Fruit fly (Drosophila melanogaster) whole organism, embryonic: ENCODE measurements around the gene Sf3b3.

Experiments used
- ATbp ChIP-seq: fragments of 200-800 bp; sonication (Bioruptor generic); optimal IDR thresholded peaks from 2 replicates; lab custom pipeline; 2017; ENCODE audit warnings: missing biosample characterization, mild to moderate bottlenecking, missing genetic modification characterization, missing genetic modification reagents
- Blimp-1 ChIP-seq: fragments of 200-800 bp; sonication (Bioruptor generic); optimal IDR thresholded peaks from 3 replicates; lab custom pipeline; 2018; ENCODE audit warnings: missing biosample characterization, missing genetic modification characterization, mild to moderate bottlenecking, moderate library complexity, missing genetic modification reagents
- CG10267 ChIP-seq: fragments of 200-800 bp; sonication (Bioruptor generic); optimal IDR thresholded peaks from 2 replicates; lab custom pipeline; 2018; ENCODE audit warnings: missing biosample characterization, mild to moderate bottlenecking, missing genetic modification characterization, moderate library complexity
- CG10431 ChIP-seq: fragments of 200-800 bp; sonication (Bioruptor generic); optimal IDR thresholded peaks from 3 replicates; lab custom pipeline; 2018; ENCODE audit warnings: missing biosample characterization, mild to moderate bottlenecking, missing genetic modification characterization
- CG12071 ChIP-seq: fragments of 200-800 bp; sonication (Bioruptor generic); optimal IDR thresholded peaks from 3 replicates; lab custom pipeline; 2018; ENCODE audit warnings: missing biosample characterization, mild to moderate bottlenecking, missing genetic modification characterization
- CG13123 ChIP-seq: fragments of 200-800 bp; sonication (Bioruptor generic); optimal IDR thresholded peaks from 2 replicates; lab custom pipeline; 2016; ENCODE audit warnings: missing biosample characterization, missing genetic modification characterization
- CG13775 ChIP-seq: fragments of 200-800 bp; sonication (Bioruptor generic); optimal IDR thresholded peaks from 3 replicates; lab custom pipeline; 2017; ENCODE audit warnings: missing biosample characterization, mild to moderate bottlenecking, missing genetic modification characterization
- CG14965 ChIP-seq: fragments of 200-800 bp; sonication (Bioruptor generic); optimal IDR thresholded peaks from 2 replicates; lab custom pipeline; 2016; ENCODE audit warnings: missing biosample characterization, missing genetic modification characterization, borderline replicate concordance
- CG16813 ChIP-seq: fragments of 200-800 bp; sonication (Bioruptor generic); IDR thresholded peaks from 3 replicates; pipeline ENCODE4 v1.3.6; 2022; ENCODE audit warnings: missing biosample characterization, missing genetic modification characterization; ENCODE audit not compliant: partially characterized antibody
- CG16863 ChIP-seq: fragments of 200-800 bp; sonication (Bioruptor generic); optimal IDR thresholded peaks from 3 replicates; lab custom pipeline; 2016; ENCODE audit warnings: missing biosample characterization, missing genetic modification characterization
- CG17186 ChIP-seq: fragments of 200-800 bp; sonication (Bioruptor generic); optimal IDR thresholded peaks from 3 replicates; lab custom pipeline; 2017; ENCODE audit warnings: missing biosample characterization, missing genetic modification reagents, missing genetic modification characterization
- CG30431 ChIP-seq: fragments of 200-800 bp; sonication (Bioruptor generic); optimal IDR thresholded peaks from 2 replicates; lab custom pipeline; 2017; ENCODE audit warnings: missing biosample characterization, missing genetic modification characterization
- CG4404 ChIP-seq: fragments of 200-800 bp; sonication (Bioruptor generic); IDR thresholded peaks from 2 replicates; pipeline ENCODE4 v1.3.6; 2022; ENCODE audit warnings: missing biosample characterization, missing genetic modification characterization
- CG4707 ChIP-seq: fragments of 200-800 bp; sonication (Bioruptor generic); optimal IDR thresholded peaks from 2 replicates; lab custom pipeline; 2018; ENCODE audit warnings: missing biosample characterization, mild to moderate bottlenecking, missing genetic modification characterization, moderate library complexity
- CG6683 ChIP-seq: fragments of 200-800 bp; sonication (Bioruptor generic); optimal IDR thresholded peaks from 2 replicates; lab custom pipeline; 2017; ENCODE audit warnings: missing biosample characterization, mild to moderate bottlenecking, missing genetic modification characterization, missing genetic modification reagents
- CG6854 ChIP-seq: fragments of 200-800 bp; sonication (Bioruptor generic); optimal IDR thresholded peaks from 3 replicates; lab custom pipeline; 2017; ENCODE audit warnings: missing biosample characterization, mild to moderate bottlenecking, missing genetic modification characterization
- CHES-1-like ChIP-seq: fragments of 200-800 bp; sonication (Bioruptor generic); optimal IDR thresholded peaks from 2 replicates; lab custom pipeline; 2016; ENCODE audit warnings: missing biosample characterization, missing genetic modification characterization
- CTCF ChIP-seq: fragments of 200-800 bp; sonication (Bioruptor generic); optimal IDR thresholded peaks from 2 replicates; lab custom pipeline; 2017; ENCODE audit warnings: missing biosample characterization, mild to moderate bottlenecking, missing genetic modification characterization, moderate library complexity
- Dek ChIP-seq: fragments of 200-800 bp; sonication (Bioruptor generic); optimal IDR thresholded peaks from 3 replicates; lab custom pipeline; 2019; ENCODE audit warnings: missing biosample characterization, mild to moderate bottlenecking, missing genetic modification characterization, moderate library complexity
- Dip3 ChIP-seq: fragments of 200-800 bp; sonication (Bioruptor generic); optimal IDR thresholded peaks from 3 replicates; lab custom pipeline; 2016; ENCODE audit warnings: missing biosample characterization, missing genetic modification characterization
- Dll ChIP-seq: fragments of 200-800 bp; sonication (Bioruptor generic); IDR thresholded peaks from 4 replicates; pipeline ENCODE4 v1.3.6; 2022; ENCODE audit warnings: missing biosample characterization, missing genetic modification characterization; ENCODE audit not compliant: partially characterized antibody
- Eip74EF ChIP-seq, 2 experiments: fragments of 200-800 bp in 1 of 2; fragments of >200 bp in 1 of 2; sonication (Bioruptor generic) in 1 of 2; optimal IDR thresholded peaks; 2 replicates each; lab custom pipeline; 2017 to 2019; ENCODE audit warnings: missing biosample characterization in 2 of 2, missing genetic modification characterization in 2 of 2, mild to moderate bottlenecking in 1 of 2, moderate library complexity in 1 of 2
- Elba2 ChIP-seq: fragments of 200-800 bp; sonication (Bioruptor generic); optimal IDR thresholded peaks from 3 replicates; lab custom pipeline; 2016; ENCODE audit warnings: missing biosample characterization, missing genetic modification characterization
- HmgZ ChIP-seq: fragments of 200-800 bp; sonication (Bioruptor generic); optimal IDR thresholded peaks from 2 replicates; lab custom pipeline; 2018; ENCODE audit warnings: missing biosample characterization, mild to moderate bottlenecking, missing genetic modification characterization
- Neu2 ChIP-seq: fragments of 200-800 bp; sonication (Bioruptor generic); optimal IDR thresholded peaks from 3 replicates; lab custom pipeline; 2016; ENCODE audit warnings: missing biosample characterization, missing genetic modification characterization, borderline replicate concordance
- Nf-YA ChIP-seq: fragments of 200-800 bp; sonication (Bioruptor generic); IDR thresholded peaks from 2 replicates; pipeline ENCODE4 v1.3.6; 2022; ENCODE audit warnings: missing biosample characterization, missing genetic modification characterization
- PHDP ChIP-seq: fragments of 200-800 bp; sonication (Bioruptor generic); optimal IDR thresholded peaks from 3 replicates; lab custom pipeline; 2018; ENCODE audit warnings: missing biosample characterization, mild to moderate bottlenecking, missing genetic modification characterization, moderate library complexity
- Six4 ChIP-seq: fragments of 200-800 bp; sonication (Bioruptor generic); optimal IDR thresholded peaks from 2 replicates; lab custom pipeline; 2016; ENCODE audit warnings: missing biosample characterization, missing genetic modification characterization
- Xbp1 ChIP-seq: fragments of 200-800 bp; sonication (Bioruptor generic); optimal IDR thresholded peaks from 3 replicates; lab custom pipeline; 2016; ENCODE audit warnings: missing biosample characterization, mild to moderate bottlenecking, missing genetic modification characterization
- al ChIP-seq: fragments of 200-800 bp; sonication (Bioruptor generic); IDR thresholded peaks from 2 replicates; pipeline ENCODE4 v1.3.6; 2022; ENCODE audit warnings: missing biosample characterization, missing genetic modification characterization
- ash1 ChIP-seq: fragments of 200-800 bp; sonication (Bioruptor generic); optimal IDR thresholded peaks from 2 replicates; lab custom pipeline; 2018; ENCODE audit warnings: missing biosample characterization, mild to moderate bottlenecking, missing genetic modification characterization
- cas ChIP-seq: fragments of 200-800 bp; sonication (Bioruptor generic); IDR thresholded peaks from 2 replicates; pipeline ENCODE4 v1.3.6; 2022; ENCODE audit warnings: missing biosample characterization, missing genetic modification characterization
- disco-r ChIP-seq: fragments of 200-800 bp; sonication (Bioruptor generic); optimal IDR thresholded peaks from 2 replicates; lab custom pipeline; 2016; ENCODE audit warnings: missing biosample characterization, missing genetic modification characterization
- fd64A ChIP-seq: fragments of 200-800 bp; sonication (Bioruptor generic); optimal IDR thresholded peaks from 3 replicates; lab custom pipeline; 2018; ENCODE audit warnings: missing biosample characterization, mild to moderate bottlenecking, missing genetic modification characterization
- gcm2 ChIP-seq: fragments of 200-800 bp; sonication (Bioruptor generic); optimal IDR thresholded peaks from 2 replicates; lab custom pipeline; 2016; ENCODE audit warnings: missing biosample characterization, missing genetic modification characterization
- grn ChIP-seq: fragments of 200-800 bp; sonication (Bioruptor generic); optimal IDR thresholded peaks from 3 replicates; lab custom pipeline; 2017; ENCODE audit warnings: missing biosample characterization, missing genetic modification characterization
- gt ChIP-seq: fragments of 200-800 bp; sonication (Bioruptor generic); IDR thresholded peaks from 2 replicates; pipeline ENCODE4 v1.3.6; 2022; ENCODE audit warnings: missing biosample characterization, missing genetic modification characterization
- odd ChIP-seq: fragments of 200-800 bp; sonication (Bioruptor generic); optimal IDR thresholded peaks from 2 replicates; lab custom pipeline; 2017; ENCODE audit warnings: missing biosample characterization, mild to moderate bottlenecking, missing genetic modification characterization
- onecut ChIP-seq: fragments of 200-800 bp; sonication (Bioruptor generic); IDR thresholded peaks from 2 replicates; pipeline ENCODE4 v1.3.6; 2022; ENCODE audit warnings: missing biosample characterization, missing genetic modification characterization
- prd ChIP-seq, 3 experiments: fragments of >200 bp in 2 of 3; fragments of 200-800 bp in 1 of 3; sonication (Bioruptor generic) in 1 of 3; optimal IDR thresholded peaks in 2 of 3; IDR thresholded peaks in 1 of 3; 2 replicates in 2 of 3; 3 replicates in 1 of 3; pipeline versions ENCODE4 v1.3.6 to Lab custom; 2017 to 2022; ENCODE audit warnings: missing biosample characterization in 1 of 3, missing genetic modification characterization in 1 of 3
- sens-2 ChIP-seq: fragments of 200-800 bp; sonication (Bioruptor generic); IDR thresholded peaks from 2 replicates; pipeline ENCODE4 v1.3.6; 2022; ENCODE audit warnings: missing biosample characterization, missing genetic modification characterization
- sima ChIP-seq: fragments of 200-800 bp; sonication (Bioruptor generic); optimal IDR thresholded peaks from 2 replicates; lab custom pipeline; 2016; ENCODE audit warnings: missing biosample characterization, missing genetic modification characterization
- sr ChIP-seq: fragments of 200-800 bp; sonication (Bioruptor generic); IDR thresholded peaks from 3 replicates; pipeline ENCODE4 v1.3.6; 2022; ENCODE audit warnings: missing biosample characterization, missing genetic modification characterization
- stwl ChIP-seq: fragments of 200-800 bp; sonication (Bioruptor generic); optimal IDR thresholded peaks from 3 replicates; lab custom pipeline; 2018; ENCODE audit warnings: missing biosample characterization, mild to moderate bottlenecking, missing genetic modification characterization, moderate library complexity
- trh ChIP-seq: fragments of 200-800 bp; sonication (Bioruptor generic); optimal IDR thresholded peaks from 2 replicates; lab custom pipeline; 2016; ENCODE audit warnings: missing biosample characterization, missing genetic modification characterization
- zen2 ChIP-seq: fragments of 200-800 bp; sonication (Bioruptor generic); IDR thresholded peaks from 3 replicates; pipeline ENCODE4 v1.3.6; 2022; ENCODE audit warnings: missing biosample characterization, missing genetic modification characterization; ENCODE audit not compliant: partially characterized antibody

The Sf3b3 gene

DNA sequence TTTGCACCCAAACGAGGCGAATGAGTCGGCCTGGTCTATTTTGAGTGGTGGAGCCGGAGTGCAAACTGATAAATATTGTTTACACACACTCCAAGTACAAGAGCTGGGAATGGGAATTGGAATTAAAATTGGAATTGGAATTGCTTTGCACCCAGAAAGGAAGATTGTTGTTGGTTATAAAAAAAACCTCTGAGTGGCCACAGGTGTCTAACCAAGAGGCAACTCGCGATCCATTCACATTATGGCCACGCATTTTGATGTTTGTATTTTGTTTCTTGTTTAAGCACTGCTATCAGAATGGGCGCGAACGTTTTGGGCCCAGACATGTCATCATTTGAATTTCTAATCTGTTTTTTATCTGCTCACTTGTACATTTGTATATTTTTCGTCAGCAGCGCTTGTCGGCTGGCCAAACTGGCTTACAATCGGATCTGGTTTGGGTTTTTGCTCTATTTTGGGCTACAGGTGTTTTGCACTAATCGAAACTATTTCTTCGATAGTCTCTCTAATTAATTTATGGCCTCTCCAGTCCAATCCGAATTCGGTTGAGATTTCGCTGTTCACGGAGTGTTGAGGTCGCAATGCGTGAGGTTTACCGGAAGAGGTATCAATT is 51.4 kb downstream of the Sf3b3 start (continued):
- TF ChIP-seq CHES-1-like (GFP tag; lab: Kevin White, UChicago) (peak; percentile 21), sima (GFP tag; lab: Kevin White, UChicago) (no peak), stwl (tag; lab: Kevin White, UChicago) (no peak), Elba2 (no peak), CG10431 (GFP tag; lab: Kevin White, UChicago) (no peak), CG16863 (no peak), al (GFP tag; lab: Robert Waterston, UW) (peak; percentile 41)

DNA sequence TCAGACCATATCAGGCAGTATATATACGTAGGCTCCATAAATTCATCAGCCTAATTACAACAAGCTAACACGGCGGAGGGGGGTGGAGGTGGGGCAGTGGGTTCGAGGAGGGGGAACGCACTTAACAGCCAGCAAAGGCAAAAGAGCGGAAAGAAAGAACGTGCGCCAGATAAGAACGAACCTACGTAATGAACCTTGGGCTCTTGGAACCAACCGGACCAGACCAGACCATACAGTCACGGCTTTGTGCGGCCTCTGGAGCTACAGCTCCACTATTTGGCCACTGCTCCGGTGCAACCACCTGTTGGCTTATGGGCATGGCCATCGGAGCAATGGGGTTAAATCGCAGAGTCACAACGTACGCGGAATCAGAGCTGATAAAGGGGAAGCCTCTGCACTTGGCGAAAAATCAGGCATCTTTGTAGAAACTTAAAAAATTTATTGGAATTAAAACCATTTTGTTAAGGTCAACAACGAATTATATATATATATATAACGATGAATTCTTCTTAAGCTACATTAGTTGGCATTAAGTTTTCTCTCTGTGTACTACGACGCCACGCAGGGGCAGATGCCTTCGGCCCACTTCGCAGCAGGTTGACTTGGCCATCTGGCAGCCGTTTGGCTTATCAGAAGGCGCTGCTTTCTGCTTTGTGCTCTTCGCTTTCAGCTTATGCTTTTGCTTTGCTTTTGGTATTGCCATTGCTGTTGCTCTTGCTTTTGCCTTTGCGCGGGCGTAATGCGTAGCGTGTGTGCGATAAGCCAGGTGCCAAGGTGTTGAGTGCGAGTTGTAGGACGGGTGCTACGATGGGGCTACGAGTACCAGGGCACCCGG is 52.1 kb downstream of the Sf3b3 start:
- peak; percentile 88 for TF ChIP-seq trh (GFP tag; lab: Kevin White, UChicago)
- peak; percentile 84 for TF ChIP-seq Blimp-1 (GFP tag; lab: Kevin White, UChicago)
- peak; percentile 95 for TF ChIP-seq Dek
- TF ChIP-seq CG14965 (GFP tag; lab: Kevin White, UChicago) = no peak
- TF ChIP-seq ash1 (GFP tag; lab: Kevin White, UChicago) = no peak
- TF ChIP-seq CG6683 (GFP tag; lab: Kevin White, UChicago) = peak; percentile 88
- TF ChIP-seq Dll = no peak
- no peak for TF ChIP-seq CG17186
- TF ChIP-seq Neu2 (GFP tag; lab: Kevin White, UChicago) = no peak
- peak; percentile 66 for TF ChIP-seq CG4707
- TF ChIP-seq CG12071 = peak; percentile 61
- peak; percentile 86 for TF ChIP-seq CG4404
- no peak for TF ChIP-seq zen2 (GFP tag; lab: Robert Waterston, UW)
- TF ChIP-seq Six4 = peak; percentile 86
- peak; percentile 81 for TF ChIP-seq Dip3 (GFP tag; lab: Kevin White, UChicago)
- peak; percentile 89 for TF ChIP-seq onecut (GFP tag; lab: Robert Waterston, UW)
- peak; percentile 14 for TF ChIP-seq disco-r
- TF ChIP-seq fd64A = peak; percentile 45
- TF ChIP-seq sens-2 = peak; percentile 93
- peak; percentile 93 for TF ChIP-seq cas (GFP tag; lab: Robert Waterston, UW)
- TF ChIP-seq Eip74EF (GFP tag; optimal IDR thresholded peaks at IDR 0.05; lab: Kevin White, UChicago) = peak in 1 of 2 experiments; percentile 85
- peak; percentile 86; the same call in 1 of the 3 replicates for TF ChIP-seq sr
- peak; percentile 94 for TF ChIP-seq Xbp1 (GFP tag; lab: Kevin White, UChicago)
- peak; percentile 50 for TF ChIP-seq grn
- peak; percentile 80 for TF ChIP-seq CG10267 (tag; lab: Kevin White, UChicago)
- TF ChIP-seq odd (GFP tag; lab: Kevin White, UChicago) = peak; percentile 89
- peak; percentile 94 for TF ChIP-seq Nf-YA
- no peak for TF ChIP-seq CG16813 (GFP tag; lab: Robert Waterston, UW)
- peak; percentile 89 for TF ChIP-seq gt (GFP tag; lab: Robert Waterston, UW)
- peak; percentile 71 for TF ChIP-seq CG6854 (GFP tag; lab: Kevin White, UChicago)
- peak; percentile 66 for TF ChIP-seq CG13123 (GFP tag; lab: Kevin White, UChicago)
- peak; percentile 39 for TF ChIP-seq CTCF (GFP tag; lab: Kevin White, UChicago)
- TF ChIP-seq prd (optimal IDR thresholded peaks at IDR 0.05; lab: Kevin White, UChicago) = no peak
- peak; percentile 97 for TF ChIP-seq prd (GFP tag; IDR thresholded peaks at IDR 0.05; lab: Robert Waterston, UW)
- peak; percentile 89 for TF ChIP-seq gcm2 (GFP tag; lab: Kevin White, UChicago)
- peak; percentile 92 for TF ChIP-seq ATbp (GFP tag; lab: Kevin White, UChicago)
- TF ChIP-seq HmgZ (tag; lab: Kevin White, UChicago) = peak; percentile 89
- TF ChIP-seq CG13775 = peak; percentile 90
- TF ChIP-seq CG30431 (GFP tag; lab: Kevin White, UChicago) = peak; percentile 84
- peak; percentile 96 for TF ChIP-seq PHDP (tag; lab: Kevin White, UChicago)
